Fruit fly (Drosophila melanogaster): ENCODE results near the gene mtSSB.

dm6 chr3R:16173500-16173899 lies 31.6 kb downstream of the mtSSB start:
- TF ChIP-seq CG6163 (GFP tag; IDR thresholded peaks at IDR 0.05) (no peak), Hr39 (GFP tag; optimal IDR thresholded peaks at IDR 0.05) (no peak), CG6854 (GFP tag; optimal IDR thresholded peaks at IDR 0.05) (no peak), Sox102F (GFP tag; optimal IDR thresholded peaks at IDR 0.05) (no peak), CG8319 (GFP tag; optimal IDR thresholded peaks at IDR 0.05) (no peak), Eip93F (GFP tag; optimal IDR thresholded peaks at IDR 0.05) (no peak), dsx (GFP tag; optimal IDR thresholded peaks at IDR 0.05; ENCODE audit: poor library complexity, severe bottlenecking) (no peak)
